Worm (Caenorhabditis elegans) whole organism, L1 larva: ENCODE data around the gene cutl-3.

Source experiments
- C04F5.9 ChIP-seq: sonication (generic microtip); optimal IDR thresholded peaks from 2 replicates; lab custom pipeline; 2016; ENCODE audit warnings: missing genetic modification characterization, missing compliant biosample characterization
- C16A3.4 ChIP-seq: fragments of 150-350 bp; optimal IDR thresholded peaks from 2 replicates; lab custom pipeline; 2014; ENCODE audit warnings: missing biosample characterization, missing genetic modification characterization
- F16B12.6 ChIP-seq: fragments of 150-350 bp; optimal IDR thresholded peaks from 2 replicates; lab custom pipeline; 2014; ENCODE audit warnings: missing biosample characterization, missing genetic modification characterization
- alr-1 ChIP-seq: fragments of 200-800 bp; sonication (Bioruptor generic); optimal IDR thresholded peaks from 2 replicates; lab custom pipeline; 2018; ENCODE audit warnings: borderline replicate concordance, mild to moderate bottlenecking, missing genetic modification characterization, missing compliant biosample characterization
- aly-2 ChIP-seq: fragments of 150-350 bp; optimal IDR thresholded peaks from 2 replicates; lab custom pipeline; 2014; ENCODE audit warnings: missing biosample characterization, missing genetic modification characterization
- blmp-1 ChIP-seq: fragments of 150-350 bp; optimal IDR thresholded peaks from 2 replicates; lab custom pipeline; 2014; ENCODE audit warnings: missing biosample characterization, missing genetic modification characterization
- ceh-88 ChIP-seq: fragments of 200-800 bp; sonication (Bioruptor generic); IDR thresholded peaks from 2 replicates; pipeline ENCODE4 v1.3.6; 2022; ENCODE audit warnings: missing genetic modification characterization, missing compliant biosample characterization
- ces-1 ChIP-seq: fragments of 150-350 bp; optimal IDR thresholded peaks from 2 replicates; lab custom pipeline; 2014; ENCODE audit warnings: missing biosample characterization, missing genetic modification reagents, missing genetic modification characterization
- dpl-1 ChIP-seq, 3 experiments: fragments of 150-350 bp in 2 of 3; sonication (generic microtip) in 1 of 3; optimal IDR thresholded peaks; 2 replicates each; lab custom pipeline; 2014 to 2017; ENCODE audit warnings: missing biosample characterization in 3 of 3, missing genetic modification characterization in 3 of 3, missing genetic modification reagents in 3 of 3
- efl-3 ChIP-seq: fragments of 200-800 bp; sonication (Bioruptor generic); optimal IDR thresholded peaks from 2 replicates; lab custom pipeline; 2018; ENCODE audit warnings: mild to moderate bottlenecking, missing genetic modification characterization, missing compliant biosample characterization
- egl-27 ChIP-seq, 2 experiments: fragments of 150-350 bp in 1 of 2; sonication (generic microtip); optimal IDR thresholded peaks; 3 replicates each; lab custom pipeline; 2017 to 2018; ENCODE audit warnings: missing biosample characterization in 2 of 2, missing genetic modification characterization in 2 of 2, missing genetic modification reagents in 2 of 2
- elt-3 ChIP-seq, 6 experiments: fragments of 150-350 bp in 1 of 6; sonication (generic microtip); optimal IDR thresholded peaks; 2 replicates each; lab custom pipeline; 2017 to 2018; ENCODE audit warnings: missing biosample characterization in 6 of 6, missing genetic modification characterization in 6 of 6, inconsistent platforms in 1 of 6
- fkh-10 ChIP-seq: sonication (generic microtip); optimal IDR thresholded peaks from 2 replicates; lab custom pipeline; 2017; ENCODE audit warnings: missing biosample characterization, missing genetic modification reagents, missing genetic modification characterization
- fkh-8 ChIP-seq: sonication (generic microtip); optimal IDR thresholded peaks from 2 replicates; lab custom pipeline; 2016; ENCODE audit warnings: mild to moderate bottlenecking, missing genetic modification characterization, missing compliant biosample characterization
- grh-1 ChIP-seq: fragments of 200-800 bp; sonication (Bioruptor generic); IDR thresholded peaks from 2 replicates; pipeline ENCODE4 v1.3.6; 2022; ENCODE audit warnings: missing genetic modification reagents, missing genetic modification characterization, missing compliant biosample characterization
- hlh-17 ChIP-seq: fragments of 200-800 bp; sonication (Bioruptor generic); optimal IDR thresholded peaks from 2 replicates; lab custom pipeline; 2018; ENCODE audit warnings: missing genetic modification characterization, mild to moderate bottlenecking, missing compliant biosample characterization, moderate library complexity, borderline replicate concordance
- hlh-4 ChIP-seq: sonication (generic microtip); optimal IDR thresholded peaks from 2 replicates; lab custom pipeline; 2016; ENCODE audit warnings: mild to moderate bottlenecking, missing genetic modification characterization, missing compliant biosample characterization
- hpl-2 ChIP-seq: fragments of 150-350 bp; optimal IDR thresholded peaks from 2 replicates; lab custom pipeline; 2014; ENCODE audit warnings: missing biosample characterization, missing genetic modification reagents, missing genetic modification characterization
- irx-1 ChIP-seq: sonication (generic microtip); optimal IDR thresholded peaks from 2 replicates; lab custom pipeline; 2016; ENCODE audit warnings: missing genetic modification characterization, missing compliant biosample characterization
- jun-1 ChIP-seq: fragments of 150-350 bp; optimal IDR thresholded peaks from 2 replicates; lab custom pipeline; 2014; ENCODE audit warnings: missing biosample characterization, missing genetic modification reagents, missing genetic modification characterization
- lin-14 ChIP-seq: fragments of 200-800 bp; sonication (Bioruptor generic); optimal IDR thresholded peaks from 2 replicates; lab custom pipeline; 2018; ENCODE audit warnings: mild to moderate bottlenecking, missing genetic modification characterization, moderate library complexity, missing compliant biosample characterization
- lin-35 ChIP-seq, 2 experiments: fragments of 150-350 bp; optimal IDR thresholded peaks; 2 replicates each; lab custom pipeline; 2014; ENCODE audit warnings: missing biosample characterization in 2 of 2, missing genetic modification characterization in 2 of 2, missing genetic modification reagents in 2 of 2
- lin-39 ChIP-seq: fragments of 150-350 bp; optimal IDR thresholded peaks from 2 replicates; lab custom pipeline; 2014; ENCODE audit warnings: missing biosample characterization, missing genetic modification reagents, missing genetic modification characterization
- lsy-2 ChIP-seq, 2 experiments: fragments of 150-350 bp; optimal IDR thresholded peaks; 2 replicates each; lab custom pipeline; 2014; ENCODE audit warnings: missing biosample characterization in 2 of 2, missing genetic modification characterization in 2 of 2
- mab-9 ChIP-seq: fragments of 200-800 bp; sonication (Bioruptor generic); IDR thresholded peaks from 2 replicates; pipeline ENCODE4 v1.3.6; 2022; ENCODE audit warnings: missing genetic modification reagents, missing genetic modification characterization, missing compliant biosample characterization
- mdl-1 ChIP-seq, 2 experiments: fragments of 150-350 bp; optimal IDR thresholded peaks; 2 replicates each; lab custom pipeline; 2014 to 2017; ENCODE audit warnings: missing biosample characterization in 2 of 2, missing genetic modification characterization in 2 of 2, inconsistent platforms in 1 of 2
- mef-2 ChIP-seq: fragments of 150-350 bp; optimal IDR thresholded peaks from 2 replicates; lab custom pipeline; 2014; ENCODE audit warnings: missing biosample characterization, missing genetic modification characterization
- nhr-11 ChIP-seq: fragments of 150-350 bp; optimal IDR thresholded peaks from 2 replicates; lab custom pipeline; 2014; ENCODE audit warnings: missing biosample characterization, missing genetic modification characterization
- nhr-47 ChIP-seq: sonication (generic microtip); optimal IDR thresholded peaks from 2 replicates; lab custom pipeline; 2016; ENCODE audit warnings: mild to moderate bottlenecking, missing genetic modification characterization, moderate library complexity, missing compliant biosample characterization
- nhr-71 ChIP-seq: sonication (generic microtip); optimal IDR thresholded peaks from 2 replicates; lab custom pipeline; 2016; ENCODE audit warnings: mild to moderate bottlenecking, missing genetic modification characterization, moderate library complexity, missing compliant biosample characterization
- nhr-84 ChIP-seq: sonication (generic microtip); optimal IDR thresholded peaks from 2 replicates; lab custom pipeline; 2017; ENCODE audit warnings: missing biosample characterization, missing genetic modification characterization
- nhr-85 ChIP-seq: sonication (generic microtip); peaks from one replicate; lab custom pipeline; 2016; ENCODE audit warnings: missing genetic modification characterization, inconsistent platforms, missing compliant biosample characterization
- pag-3 ChIP-seq: sonication (generic microtip); optimal IDR thresholded peaks from 2 replicates; lab custom pipeline; 2017; ENCODE audit warnings: missing genetic modification characterization, mild to moderate bottlenecking, missing compliant biosample characterization, antibody characterized with exemption, borderline replicate concordance; ENCODE audit not compliant: insufficient read depth
- pqm-1 ChIP-seq: sonication (generic microtip); optimal IDR thresholded peaks from 3 replicates; lab custom pipeline; 2017; ENCODE audit warnings: missing biosample characterization, missing genetic modification characterization
- rnt-1 ChIP-seq: sonication (generic microtip); optimal IDR thresholded peaks from 2 replicates; lab custom pipeline; 2016; ENCODE audit warnings: mild to moderate bottlenecking, missing genetic modification characterization, moderate library complexity, missing compliant biosample characterization
- skn-1 ChIP-seq: fragments of 150-350 bp; optimal IDR thresholded peaks from 2 replicates; lab custom pipeline; 2014; ENCODE audit warnings: missing biosample characterization, missing genetic modification characterization
- snu-23 ChIP-seq: sonication (generic microtip); optimal IDR thresholded peaks from 2 replicates; lab custom pipeline; 2016; ENCODE audit warnings: missing genetic modification characterization, missing compliant biosample characterization
- sox-4 ChIP-seq: sonication (generic microtip); optimal IDR thresholded peaks from 2 replicates; lab custom pipeline; 2016; ENCODE audit warnings: missing genetic modification characterization, missing compliant biosample characterization
- sptf-1 ChIP-seq: fragments of 150-350 bp; optimal IDR thresholded peaks from 2 replicates; lab custom pipeline; 2014; ENCODE audit warnings: missing biosample characterization, missing genetic modification characterization
- tbx-2 ChIP-seq: sonication (generic microtip); optimal IDR thresholded peaks from 2 replicates; lab custom pipeline; 2016; ENCODE audit warnings: missing genetic modification characterization, missing compliant biosample characterization
- unc-86 ChIP-seq: sonication (generic microtip); optimal IDR thresholded peaks from 2 replicates; lab custom pipeline; 2016; ENCODE audit warnings: missing genetic modification characterization, missing compliant biosample characterization
- vab-15 ChIP-seq: sonication (generic microtip); optimal IDR thresholded peaks from 2 replicates; lab custom pipeline; 2017; ENCODE audit warnings: missing genotype, mild to moderate bottlenecking, missing genetic modification characterization, missing compliant biosample characterization
- xbp-1 ChIP-seq: sonication (generic microtip); optimal IDR thresholded peaks from 2 replicates; lab custom pipeline; 2016; ENCODE audit warnings: missing genetic modification characterization, missing compliant biosample characterization
- zag-1 ChIP-seq: fragments of 150-350 bp; optimal IDR thresholded peaks from 2 replicates; lab custom pipeline; 2014; ENCODE audit warnings: missing biosample characterization, missing genetic modification characterization
- zip-4 ChIP-seq: fragments of 200-800 bp; sonication (Bioruptor generic); optimal IDR thresholded peaks from 2 replicates; lab custom pipeline; 2018; ENCODE audit warnings: mild to moderate bottlenecking, missing genetic modification characterization, moderate library complexity, missing compliant biosample characterization

cutl-3 gene

DNA sequence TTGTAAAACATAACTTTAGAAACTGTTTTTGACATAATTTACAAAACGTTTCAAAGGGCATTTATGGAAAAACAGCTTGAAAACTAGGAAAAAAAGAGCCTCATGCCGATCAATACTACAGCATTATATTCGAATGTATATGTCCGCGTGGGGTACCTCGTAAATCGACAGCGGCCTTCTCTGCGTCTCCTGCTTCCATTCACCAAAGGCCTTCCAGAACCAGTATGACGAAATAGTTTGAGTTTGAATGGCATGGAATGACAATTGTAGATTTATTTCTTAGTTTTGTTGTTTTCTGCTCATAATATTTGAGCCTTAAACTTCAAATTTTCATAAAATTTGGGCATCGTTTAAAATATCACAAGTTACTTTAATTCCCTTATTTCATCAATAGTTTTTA lies 46.4 kb upstream of the cutl-3 start (continued):
- TF ChIP-seq grh-1 (GFP tag; lab: Robert Waterston, UW): no peak
- peak; percentile 15 for TF ChIP-seq nhr-71 (tag; lab: Kevin White, UChicago)
- no peak for TF ChIP-seq C16A3.4
- TF ChIP-seq mdl-1 (tag; optimal IDR thresholded peaks at IDR 0.05; lab: Kevin White, UChicago): no peak
- peak; percentile 13 for TF ChIP-seq zip-4 (GFP tag; lab: Kevin White, UChicago)
- no peak for TF ChIP-seq zag-1 (tag; lab: Kevin White, UChicago)
- TF ChIP-seq efl-3 (GFP tag; lab: Kevin White, UChicago): no peak
- TF ChIP-seq pqm-1: no peak
- peak; percentile 49 for TF ChIP-seq skn-1
- no peak for TF ChIP-seq fkh-10 (GFP tag; lab: Kevin White, UChicago)
- TF ChIP-seq nhr-85 (tag; lab: Kevin White, UChicago): no peak
- TF ChIP-seq tbx-2: no peak
- no peak for TF ChIP-seq hpl-2 (GFP tag; lab: Kevin White, UChicago)
- TF ChIP-seq hlh-17: no peak

DNA sequence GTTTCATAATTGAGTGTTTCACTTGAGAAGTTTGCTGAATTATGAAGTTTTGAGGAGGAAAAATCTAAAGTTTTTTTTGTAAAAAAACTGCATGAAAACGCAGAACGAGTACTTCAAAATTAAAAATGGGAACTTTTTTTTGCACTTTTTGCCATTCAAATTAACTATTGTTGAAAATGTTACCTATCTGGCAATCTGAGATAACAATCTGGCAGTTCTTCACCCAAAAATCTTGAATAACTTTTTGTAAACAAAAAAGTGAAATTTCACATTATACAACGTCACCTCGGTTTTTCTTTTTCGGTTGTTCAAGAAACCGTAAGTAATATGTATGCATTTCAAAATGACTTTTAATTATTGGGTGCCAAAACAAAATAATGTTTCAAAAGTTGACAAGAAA lies 43.5 kb upstream of the cutl-3 start:
- TF ChIP-seq nhr-11 (tag; lab: Kevin White, UChicago): no peak
- TF ChIP-seq nhr-85 (tag; lab: Kevin White, UChicago): peak; percentile 64
- TF ChIP-seq sox-4 (tag; lab: Kevin White, UChicago): no peak
- peak; percentile 31 for TF ChIP-seq lin-14 (GFP tag; lab: Kevin White, UChicago)
- TF ChIP-seq blmp-1 (tag; lab: Kevin White, UChicago): peak; percentile 23
- TF ChIP-seq, all 84 proteins: peak for 3

DNA sequence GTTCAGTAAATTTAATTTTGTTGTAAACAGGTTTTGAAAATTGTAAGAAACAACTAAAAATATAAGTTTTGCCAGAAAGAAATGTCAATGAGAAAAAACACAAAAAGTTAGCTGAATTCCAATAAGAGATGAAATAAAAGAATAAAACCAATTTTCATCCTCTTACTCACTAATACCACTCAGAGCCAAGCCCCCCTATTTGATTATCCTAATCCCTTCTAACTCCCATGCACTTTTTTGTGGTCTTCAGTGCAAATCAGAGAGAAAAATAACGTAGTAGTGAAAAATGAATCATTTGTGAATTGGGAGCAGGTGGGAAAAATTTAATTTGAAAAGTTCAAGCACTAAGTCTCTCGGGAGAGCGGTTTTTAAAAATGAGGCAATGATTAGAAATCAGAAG lies 42.3 kb upstream of the cutl-3 start:
- TF ChIP-seq fkh-8 (tag; lab: Kevin White, UChicago) (peak; percentile 9), nhr-84 (no peak)

DNA sequence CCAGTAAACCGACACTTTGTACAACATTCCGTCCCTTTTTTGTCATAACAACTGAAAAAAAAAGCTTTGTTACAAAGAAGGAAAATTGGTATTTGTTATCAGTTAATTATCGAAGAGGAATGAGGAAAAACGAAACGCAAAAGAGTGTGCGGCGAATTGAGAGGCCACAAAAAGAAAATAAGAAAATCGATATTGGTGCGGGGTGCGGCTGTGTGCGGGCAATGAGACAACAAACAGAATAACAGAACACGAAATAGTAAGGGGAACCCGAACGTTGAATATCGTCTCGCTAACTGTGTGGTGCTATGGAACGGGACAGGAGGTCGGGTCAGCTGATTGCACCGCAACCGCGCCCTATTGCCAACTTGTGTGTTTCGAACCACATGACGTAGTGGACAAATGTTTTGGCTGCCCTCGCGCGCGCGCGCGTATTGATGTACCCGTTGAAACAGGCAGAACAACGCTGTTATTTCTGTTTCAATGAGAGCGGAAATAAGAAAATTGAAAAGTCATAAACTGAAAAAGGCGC lies 41.6 kb upstream of the cutl-3 start, which contains the start of gene C18B12.4:
TSS of gene C18B12.4 (minus strand) at position 51 of the 529 bp plus-strand sequence.
- TF ChIP-seq elt-3 (tag; optimal IDR thresholded peaks at IDR 0.05; lab: Kevin White, UChicago) (peak in 2 of 6 experiments; percentile 69 to 84), lin-39 (tag; lab: Kevin White, UChicago) (no peak), alr-1 (tag; lab: Kevin White, UChicago) (no peak), dpl-1 (GFP tag; optimal IDR thresholded peaks at IDR 0.05; lab: Kevin White, UChicago) (peak; percentile 70 to 82 (median 77)), lin-35 (GFP tag; optimal IDR thresholded peaks at IDR 0.05; lab: Kevin White, UChicago) (peak; percentile 79 to 90), mef-2 (tag; lab: Kevin White, UChicago) (no peak), jun-1 (peak; percentile 45), aly-2 (tag; lab: Kevin White, UChicago) (no peak), lsy-2 (tag; optimal IDR thresholded peaks at IDR 0.05; lab: Kevin White, UChicago) (peak; percentile 63 to 82), mab-9 (GFP tag; lab: Robert Waterston, UW) (peak; percentile 59; the same call in 1 of the 2 replicates), snu-23 (peak; percentile 94), nhr-71 (tag; lab: Kevin White, UChicago) (peak; percentile 96), sptf-1 (tag; lab: Kevin White, UChicago) (no peak), egl-27 (tag; optimal IDR thresholded peaks at IDR 0.05; lab: Kevin White, UChicago) (no peak), ces-1 (GFP tag; lab: Kevin White, UChicago) (no peak), nhr-11 (tag; lab: Kevin White, UChicago) (no peak), nhr-47 (tag; lab: Kevin White, UChicago) (peak; percentile 77), mdl-1 (tag; optimal IDR thresholded peaks at IDR 0.05; lab: Kevin White, UChicago) (peak in 1 of 2 experiments; percentile 93), ceh-88 (GFP tag; lab: Robert Waterston, UW) (peak; percentile 74; the same call in 1 of the 2 replicates), vab-15 (peak; percentile 89), hlh-17 (no peak), xbp-1 (tag; lab: Kevin White, UChicago) (peak; percentile 79), tbx-2 (peak; percentile 86), pqm-1 (no peak), irx-1 (peak; percentile 70), unc-86 (peak; percentile 69), pag-3 (tag; lab: Kevin White, UChicago) (peak; percentile 74), fkh-8 (tag; lab: Kevin White, UChicago) (peak; percentile 85), efl-3 (GFP tag; lab: Kevin White, UChicago) (no peak), C16A3.4 (peak; percentile 91), rnt-1 (tag; lab: Kevin White, UChicago) (peak; percentile 87), C04F5.9 (tag; lab: Kevin White, UChicago) (peak; percentile 35), F16B12.6 (tag; lab: Kevin White, UChicago) (peak; percentile 19), hlh-4 (tag; lab: Kevin White, UChicago) (no peak)
